Fruit fly (Drosophila melanogaster): ENCODE data around the gene CG5078.

CG5078 gene

DNA sequence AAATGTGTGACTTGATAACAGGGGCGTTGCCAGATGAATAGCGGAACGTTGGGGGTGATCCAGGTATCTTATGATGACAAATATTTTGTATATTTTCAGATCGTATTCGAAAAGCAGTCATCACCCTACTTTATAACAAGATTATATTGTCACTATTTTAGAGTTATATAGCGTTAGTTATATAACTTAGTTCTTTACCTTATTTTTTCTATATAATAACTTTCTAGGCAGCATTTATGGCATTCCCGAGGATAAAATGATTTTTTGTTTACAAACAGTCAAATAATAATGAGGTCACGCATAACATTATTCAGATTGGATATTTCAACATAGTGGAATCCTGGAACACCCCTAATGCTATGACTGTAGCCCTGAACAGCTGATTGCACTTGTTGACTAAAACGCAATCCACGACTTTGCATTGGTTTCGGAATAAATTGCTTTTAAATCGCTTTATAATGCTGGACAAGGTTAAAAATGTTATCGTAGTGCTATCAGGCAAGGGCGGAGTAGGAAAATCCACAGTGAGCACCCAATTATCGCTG is 20.4 kb downstream of the CG5078 start, which contains the start of gene Nubp2 (continued):
- TF ChIP-seq CG31441 (GFP tag; IDR thresholded peaks at IDR 0.05) = peak; percentile 98
- TF ChIP-seq CG14014 (GFP tag; IDR thresholded peaks at IDR 0.05) = peak; percentile 91
- peak; percentile 93 for TF ChIP-seq caup (GFP tag; optimal IDR thresholded peaks at IDR 0.05; ENCODE audit: severe bottlenecking)
- no peak for TF ChIP-seq CG8478 (optimal IDR thresholded peaks at IDR 0.05)
- peak; percentile 87 for TF ChIP-seq CG31388 (GFP tag; optimal IDR thresholded peaks at IDR 0.05)
- TF ChIP-seq CG9876 (GFP tag; optimal IDR thresholded peaks at IDR 0.05) = peak; percentile 87
- peak; percentile 91 for TF ChIP-seq CG12299 (tag; optimal IDR thresholded peaks at IDR 0.05)
- peak; percentile 88 for TF ChIP-seq Lhr (GFP tag; optimal IDR thresholded peaks at IDR 0.05)
- TF ChIP-seq CG7928 (GFP tag; optimal IDR thresholded peaks at IDR 0.05) = peak; percentile 96
- peak; percentile 87 for TF ChIP-seq Vsx1 (GFP tag; optimal IDR thresholded peaks at IDR 0.05)
- peak; percentile 92 to 95 for TF ChIP-seq Hr51 (GFP tag; optimal IDR thresholded peaks at IDR 0.05)
- peak; percentile 92 for TF ChIP-seq ken (GFP tag; IDR thresholded peaks at IDR 0.05)
- TF ChIP-seq CG7987 (GFP tag; optimal IDR thresholded peaks at IDR 0.05) = peak; percentile 89
- peak; percentile 94 for TF ChIP-seq CG12769 (tag; optimal IDR thresholded peaks at IDR 0.05)
- peak; percentile 95 for TF ChIP-seq Oli (tag; optimal IDR thresholded peaks at IDR 0.05)
- TF ChIP-seq Dip3 (GFP tag; optimal IDR thresholded peaks at IDR 0.05) = peak; percentile 94
- TF ChIP-seq pnt (GFP tag; optimal IDR thresholded peaks at IDR 0.05) = peak; percentile 94
- peak; percentile 90 for TF ChIP-seq Antp (GFP tag; optimal IDR thresholded peaks at IDR 0.05)
- peak; percentile 90 for TF ChIP-seq Elba2 (GFP tag; optimal IDR thresholded peaks at IDR 0.05)
- peak; percentile 90 for TF ChIP-seq CG7786 (GFP tag; optimal IDR thresholded peaks at IDR 0.05)
- no peak for TF ChIP-seq CG7745 (tag; optimal IDR thresholded peaks at IDR 0.05)
- peak; percentile 84 for TF ChIP-seq sim (GFP tag; IDR thresholded peaks at IDR 0.05)
- peak; percentile 84 for TF ChIP-seq Rx (GFP tag; IDR thresholded peaks at IDR 0.05)
- peak; percentile 93 for TF ChIP-seq CG13296 (GFP tag; optimal IDR thresholded peaks at IDR 0.05)
- peak; percentile 92 for TF ChIP-seq CG32767 (GFP tag; IDR thresholded peaks at IDR 0.05)
- peak; percentile 97 for TF ChIP-seq sug (tag; optimal IDR thresholded peaks at IDR 0.05)
- TF ChIP-seq nerfin-1 (tag; optimal IDR thresholded peaks at IDR 0.05) = peak; percentile 94
- peak; percentile 97 for TF ChIP-seq Chrac-16 (GFP tag; optimal IDR thresholded peaks at IDR 0.05)
- peak; percentile 73 for TF ChIP-seq ham (GFP tag; IDR thresholded peaks at IDR 0.05)
- TF ChIP-seq E2f1 (GFP tag; IDR thresholded peaks at IDR 0.05) = peak; percentile 92
- peak; percentile 93 for TF ChIP-seq CG3065 (GFP tag; optimal IDR thresholded peaks at IDR 0.05)
- peak; percentile 68 for TF ChIP-seq TFAM (GFP tag; optimal IDR thresholded peaks at IDR 0.05)
- TF ChIP-seq so (GFP tag; IDR thresholded peaks at IDR 0.05) = peak; percentile 87
- peak; percentile 87 for TF ChIP-seq danr (GFP tag; IDR thresholded peaks at IDR 0.05)
- TF ChIP-seq HmgD (GFP tag; optimal IDR thresholded peaks at IDR 0.05) = peak; percentile 40
- peak; percentile 94 for TF ChIP-seq ems (GFP tag; optimal IDR thresholded peaks at IDR 0.05)
- no peak for TF ChIP-seq Opbp (GFP tag; IDR thresholded peaks at IDR 0.05; ENCODE audit: partially characterized antibody)
- TF ChIP-seq CG17568 (GFP tag; optimal IDR thresholded peaks at IDR 0.05) = peak; percentile 89
- TF ChIP-seq Ets65A (GFP tag) = peak; percentile 99
- TF ChIP-seq CG3281 (GFP tag; optimal IDR thresholded peaks at IDR 0.05) = peak; percentile 96
- peak; percentile 90 for TF ChIP-seq ssp (GFP tag; IDR thresholded peaks at IDR 0.05)
- TF ChIP-seq CG13123 (GFP tag; optimal IDR thresholded peaks at IDR 0.05) = peak; percentile 93
- TF ChIP-seq CG10366 (GFP tag; IDR thresholded peaks at IDR 0.05) = peak; percentile 90
- TF ChIP-seq CG32772 (GFP tag; IDR thresholded peaks at IDR 0.05) = peak; percentile 92
- peak; percentile 89 for TF ChIP-seq tap (tag; optimal IDR thresholded peaks at IDR 0.05)
- peak; percentile 70 for TF ChIP-seq CG11398 (GFP tag; optimal IDR thresholded peaks at IDR 0.05)
- TF ChIP-seq CG17829 (tag; optimal IDR thresholded peaks at IDR 0.05) = peak; percentile 97
- no peak for TF ChIP-seq h (optimal IDR thresholded peaks at IDR 0.05)
- TF ChIP-seq shn (GFP tag; optimal IDR thresholded peaks at IDR 0.05) = peak; percentile 92
- TF ChIP-seq ind (GFP tag; optimal IDR thresholded peaks at IDR 0.05) = peak; percentile 97
- TF ChIP-seq Lpt (GFP tag; optimal IDR thresholded peaks at IDR 0.05) = no peak
- no peak for TF ChIP-seq CG1832 (GFP tag; optimal IDR thresholded peaks at IDR 0.05)
